Fruit fly (Drosophila melanogaster): ENCODE data around the gene ppk27.

ppk27 gene

DNA sequence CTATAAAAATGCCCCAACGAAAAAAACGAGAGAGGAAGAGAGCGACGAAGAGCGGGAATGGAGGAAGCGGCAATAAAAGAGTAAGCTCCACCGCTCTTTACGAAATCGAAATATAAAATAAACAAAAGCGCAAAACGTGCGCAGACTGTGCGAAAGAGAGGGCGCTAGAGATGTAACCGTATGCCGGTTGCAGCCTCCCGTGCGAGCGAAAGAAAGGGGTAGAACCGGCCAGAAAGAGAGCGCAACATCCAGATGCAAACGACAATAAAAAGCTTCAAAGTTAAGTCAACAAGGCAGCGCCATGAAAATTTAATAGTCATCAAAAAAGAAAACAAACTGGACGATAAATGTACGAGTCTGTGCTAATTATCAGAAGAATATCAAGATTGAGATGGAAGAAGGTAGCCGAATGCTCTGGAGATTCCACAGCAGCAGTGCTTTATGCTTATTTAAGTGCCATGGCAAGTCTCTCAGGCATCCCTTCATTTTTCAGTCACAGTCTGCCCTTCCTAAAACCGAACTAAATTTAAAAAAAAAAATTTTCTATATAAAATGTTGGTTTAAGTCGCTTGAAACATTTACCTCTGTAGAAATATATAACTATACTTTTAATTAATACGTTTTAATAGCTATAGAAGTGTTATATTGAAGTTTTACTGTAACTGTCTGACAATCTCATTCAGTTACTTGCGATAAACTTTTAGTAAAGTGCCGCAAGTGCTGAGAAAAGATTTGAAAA lies 10.9 kb upstream of the ppk27 start (continued):
- TF ChIP-seq CG15011 (GFP tag; optimal IDR thresholded peaks at IDR 0.05) = peak; percentile 39
- TF ChIP-seq Gsc (GFP tag; IDR thresholded peaks at IDR 0.05) = no peak
- no peak; the same call in 2 of the 3 replicates for TF ChIP-seq ken (GFP tag; IDR thresholded peaks at IDR 0.05)
- peak; percentile 38 for TF ChIP-seq fd64A (GFP tag; optimal IDR thresholded peaks at IDR 0.05)
- TF ChIP-seq CG10274 (GFP tag; optimal IDR thresholded peaks at IDR 0.05) = no peak
- TF ChIP-seq CG15514 (GFP tag; optimal IDR thresholded peaks at IDR 0.05) = peak; percentile 48
- TF ChIP-seq ac (GFP tag; optimal IDR thresholded peaks at IDR 0.05) = no peak
- TF ChIP-seq CHES-1-like (GFP tag; optimal IDR thresholded peaks at IDR 0.05) = peak; percentile 17
- peak; percentile 81 for TF ChIP-seq Ptx1 (GFP tag; IDR thresholded peaks at IDR 0.05)
- no peak for TF ChIP-seq Dad (GFP tag; optimal IDR thresholded peaks at IDR 0.05)
- TF ChIP-seq CG10321 (GFP tag; IDR thresholded peaks at IDR 0.05) = peak; percentile 88
- peak; percentile 75 for TF ChIP-seq Ssrp (tag; optimal IDR thresholded peaks at IDR 0.05)
- TF ChIP-seq CG9876 (GFP tag; optimal IDR thresholded peaks at IDR 0.05) = no peak
- peak; percentile 98 for TF ChIP-seq CG3163 (GFP tag; optimal IDR thresholded peaks at IDR 0.05)
- TF ChIP-seq yki (optimal IDR thresholded peaks at IDR 0.05) = peak; percentile 29
- TF ChIP-seq sim (GFP tag; IDR thresholded peaks at IDR 0.05) = no peak
- no peak for TF ChIP-seq HLH54F (GFP tag; optimal IDR thresholded peaks at IDR 0.05)
- TF ChIP-seq BtbVII (GFP tag; optimal IDR thresholded peaks at IDR 0.05) = peak; percentile 52
- peak; percentile 63 for TF ChIP-seq CG31365 (tag; optimal IDR thresholded peaks at IDR 0.05)
- TF ChIP-seq CG3407 (GFP tag; optimal IDR thresholded peaks at IDR 0.05) = peak; percentile 46
- TF ChIP-seq CG11093 (GFP tag; IDR thresholded peaks at IDR 0.05) = peak; percentile 22; the same call in 1 of the 3 replicates
- peak; percentile 27 for TF ChIP-seq dmrt11E (tag; optimal IDR thresholded peaks at IDR 0.05)
- peak; percentile 85 for TF ChIP-seq Med (GFP tag)
- TF ChIP-seq Dip2 (GFP tag; IDR thresholded peaks at IDR 0.05) = no peak
- TF ChIP-seq hbn (GFP tag; IDR thresholded peaks at IDR 0.05; ENCODE audit: partially characterized antibody) = no peak
- TF ChIP-seq grn (GFP tag; optimal IDR thresholded peaks at IDR 0.05) = peak; percentile 49
- no peak for TF ChIP-seq disco-r (GFP tag; optimal IDR thresholded peaks at IDR 0.05)
- TF ChIP-seq CG17912 (GFP tag; optimal IDR thresholded peaks at IDR 0.05) = peak; percentile 20
- TF ChIP-seq Sox102F (GFP tag; optimal IDR thresholded peaks at IDR 0.05) = peak; percentile 89
- TF ChIP-seq caup (GFP tag; optimal IDR thresholded peaks at IDR 0.05; ENCODE audit: severe bottlenecking) = peak; percentile 58
- TF ChIP-seq sisA (GFP tag; IDR thresholded peaks at IDR 0.05) = peak; percentile 83; the same call in 1 of the 2 replicates
- no peak for TF ChIP-seq ab (GFP tag; optimal IDR thresholded peaks at IDR 0.05)
- peak; percentile 43 for TF ChIP-seq CG3065 (GFP tag; optimal IDR thresholded peaks at IDR 0.05)
- peak; percentile 56 for TF ChIP-seq org-1 (GFP tag; optimal IDR thresholded peaks at IDR 0.05)
- TF ChIP-seq CG12236 (GFP tag; optimal IDR thresholded peaks at IDR 0.05) = no peak
- TF ChIP-seq H2.0 (GFP tag; IDR thresholded peaks at IDR 0.05) = peak; percentile 75
- TF ChIP-seq gem (tag; optimal IDR thresholded peaks at IDR 0.05) = peak; percentile 86
- TF ChIP-seq CG43689 (GFP tag; IDR thresholded peaks at IDR 0.05) = peak; percentile 46; the same call in 1 of the 2 replicates
- no peak for TF ChIP-seq lov (optimal IDR thresholded peaks at IDR 0.05)
- no peak for TF ChIP-seq lov (GFP tag; IDR thresholded peaks at IDR 0.05)
- TF ChIP-seq CG1832 (GFP tag; optimal IDR thresholded peaks at IDR 0.05) = peak; percentile 85
- TF ChIP-seq crol (GFP tag; IDR thresholded peaks at IDR 0.05) = no peak
- no peak; the same call in 1 of the 2 replicates for TF ChIP-seq seq (GFP tag; IDR thresholded peaks at IDR 0.05)
- TF ChIP-seq bab2 (GFP tag; optimal IDR thresholded peaks at IDR 0.05) = peak; percentile 13
- TF ChIP-seq CG16779 (GFP tag; IDR thresholded peaks at IDR 0.05) = no peak
- peak; percentile 28 for TF ChIP-seq onecut (GFP tag; IDR thresholded peaks at IDR 0.05)
- TF ChIP-seq ttk (GFP tag; IDR thresholded peaks at IDR 0.05) = peak; percentile 66
- peak; percentile 65 for TF ChIP-seq lilli (GFP tag; optimal IDR thresholded peaks at IDR 0.05)
- TF ChIP-seq danr (GFP tag; IDR thresholded peaks at IDR 0.05) = peak; percentile 46
- peak; percentile 25 for TF ChIP-seq Jarid2 (GFP tag; optimal IDR thresholded peaks at IDR 0.05)
- TF ChIP-seq Ets97D (GFP tag; optimal IDR thresholded peaks at IDR 0.05) = no peak
